Worm (Caenorhabditis elegans): ENCODE data around the gene nhr-63.

DNA sequence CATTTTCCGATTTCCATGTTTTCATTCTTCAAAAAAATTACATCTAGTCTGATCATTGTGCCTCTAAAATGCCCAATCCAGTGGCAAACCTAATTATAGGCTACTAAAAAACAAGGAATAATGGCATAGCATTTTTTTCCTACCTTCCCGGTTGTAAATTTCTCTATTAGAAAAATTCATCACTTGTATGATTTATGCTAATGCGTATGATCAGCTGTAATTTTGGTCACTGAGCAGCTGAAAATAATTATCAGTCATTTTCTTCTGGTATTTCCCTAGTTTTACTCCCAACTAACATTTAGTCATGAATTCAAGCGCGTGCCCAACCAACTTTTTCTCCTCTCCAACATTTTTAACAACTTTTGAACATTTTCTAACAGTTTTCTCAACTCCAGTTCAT lies 46.9 kb upstream of the nhr-63 start, which contains the start of gene srh-186:
- TF ChIP-seq Y55F3AM.14 (GFP tag; optimal IDR thresholded peaks at IDR 0.05), result no peak
- no peak for TF ChIP-seq blmp-1 (tag; optimal IDR thresholded peaks at IDR 0.05; ENCODE audit: insufficient read depth)
- TF ChIP-seq nhr-25 (tag; optimal IDR thresholded peaks at IDR 0.05), result no peak
- TF ChIP-seq nhr-237 (tag; optimal IDR thresholded peaks at IDR 0.05), result no peak
- TF ChIP-seq ama-1 (optimal IDR thresholded peaks at IDR 0.05), result no peak
- TF ChIP-seq nhr-11 (tag; optimal IDR thresholded peaks at IDR 0.05), result no peak
- TF ChIP-seq crh-2 (tag; optimal IDR thresholded peaks at IDR 0.05), result no peak
- no peak for TF ChIP-seq lsy-2 (tag; optimal IDR thresholded peaks at IDR 0.05)
- no peak for TF ChIP-seq R02D3.7 (tag; optimal IDR thresholded peaks at IDR 0.05)
- no peak for TF ChIP-seq nhr-6 (tag; optimal IDR thresholded peaks at IDR 0.05)
- TF ChIP-seq ztf-11 (tag; optimal IDR thresholded peaks at IDR 0.05), result no peak
- TF ChIP-seq snpc-4 (tag; optimal IDR thresholded peaks at IDR 0.05), result no peak
- no peak for TF ChIP-seq aly-2 (tag; optimal IDR thresholded peaks at IDR 0.05)
- no peak for TF ChIP-seq lin-13 (GFP tag; optimal IDR thresholded peaks at IDR 0.05)
